Fruit fly (Drosophila melanogaster): ENCODE results near the gene pch2.

Gene pch2

DNA sequence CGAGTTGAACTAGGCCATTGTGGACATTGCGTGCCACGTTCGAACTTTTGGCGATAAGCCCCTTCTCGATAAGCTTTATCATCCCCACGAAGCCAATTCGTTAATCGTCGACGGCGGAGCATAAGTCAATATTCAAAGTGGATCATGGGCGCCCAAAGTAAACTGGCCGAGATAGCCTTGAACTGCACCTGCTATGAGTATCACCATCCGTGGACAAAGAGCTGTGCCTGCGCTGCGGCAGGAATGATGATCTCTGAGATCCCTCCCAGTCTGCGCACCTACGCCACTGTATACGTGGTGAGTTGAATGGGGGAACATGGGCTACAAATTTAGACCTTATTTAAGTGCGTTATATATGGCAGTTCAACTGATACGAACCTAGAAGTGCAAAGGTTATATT lies 37.3 kb downstream of the pch2 start (continued):
- TF ChIP-seq Ravus (GFP tag; IDR thresholded peaks at IDR 0.05) (no peak), Antp (GFP tag; optimal IDR thresholded peaks at IDR 0.05) (peak; percentile 41), gcm (GFP tag; optimal IDR thresholded peaks at IDR 0.05) (no peak), Chrac-16 (GFP tag; optimal IDR thresholded peaks at IDR 0.05) (no peak), fru (optimal IDR thresholded peaks at IDR 0.05) (no peak), vnd (GFP tag; IDR thresholded peaks at IDR 0.05; ENCODE audit: partially characterized antibody) (no peak), CG16815 (GFP tag; optimal IDR thresholded peaks at IDR 0.05) (no peak), eve (GFP tag; optimal IDR thresholded peaks at IDR 0.05) (no peak), CkIIα-i1 (GFP tag; IDR thresholded peaks at IDR 0.05) (no peak), NC2α (GFP tag; optimal IDR thresholded peaks at IDR 0.05) (no peak), CG17359 (tag; optimal IDR thresholded peaks at IDR 0.05) (peak; percentile 36), CG3726 (GFP tag; IDR thresholded peaks at IDR 0.05) (no peak), Ssrp (tag; optimal IDR thresholded peaks at IDR 0.05) (no peak), Rx (GFP tag; IDR thresholded peaks at IDR 0.05) (peak; percentile 35; the same call in 1 of the 2 replicates), Nf-YB (GFP tag; optimal IDR thresholded peaks at IDR 0.05) (no peak), Mad (GFP tag; optimal IDR thresholded peaks at IDR 0.05) (no peak), Pdp1 (GFP tag; optimal IDR thresholded peaks at IDR 0.05) (no peak), nmo (GFP tag; optimal IDR thresholded peaks at IDR 0.05) (no peak), CG15479 (GFP tag; optimal IDR thresholded peaks at IDR 0.05) (no peak), danr (GFP tag; IDR thresholded peaks at IDR 0.05) (peak; percentile 52; the same call in 1 of the 2 replicates), bowl (GFP tag; IDR thresholded peaks at IDR 0.05) (no peak), usp (GFP tag; optimal IDR thresholded peaks at IDR 0.05) (no peak), Dfd (GFP tag; optimal IDR thresholded peaks at IDR 0.05) (no peak), ab (GFP tag; optimal IDR thresholded peaks at IDR 0.05) (no peak), CG7271 (tag; optimal IDR thresholded peaks at IDR 0.05) (no peak), Mes4 (GFP tag; optimal IDR thresholded peaks at IDR 0.05) (no peak), caup (GFP tag; optimal IDR thresholded peaks at IDR 0.05; ENCODE audit: severe bottlenecking) (no peak), CG7786 (GFP tag; optimal IDR thresholded peaks at IDR 0.05) (peak; percentile 37), odd (GFP tag; optimal IDR thresholded peaks at IDR 0.05) (no peak), CHES-1-like (GFP tag; optimal IDR thresholded peaks at IDR 0.05) (no peak), H2.0 (GFP tag; IDR thresholded peaks at IDR 0.05) (no peak), Deaf1 (tag; optimal IDR thresholded peaks at IDR 0.05) (no peak), CG31388 (GFP tag; optimal IDR thresholded peaks at IDR 0.05) (no peak), Dp (GFP tag; optimal IDR thresholded peaks at IDR 0.05) (no peak), twi (tag; optimal IDR thresholded peaks at IDR 0.05) (no peak), CG30431 (GFP tag; optimal IDR thresholded peaks at IDR 0.05) (no peak), CG15073 (GFP tag; optimal IDR thresholded peaks at IDR 0.05) (no peak), CG32772 (GFP tag; IDR thresholded peaks at IDR 0.05) (peak; percentile 37; the same call in 1 of the 2 replicates), ssp (GFP tag; IDR thresholded peaks at IDR 0.05) (no peak), CG11456 (GFP tag; IDR thresholded peaks at IDR 0.05) (peak; percentile 48; the same call in 1 of the 3 replicates), CG42726 (GFP tag; IDR thresholded peaks at IDR 0.05; ENCODE audit: partially characterized antibody) (no peak), CG9215 (GFP tag; IDR thresholded peaks at IDR 0.05) (no peak), CG2116 (GFP tag; optimal IDR thresholded peaks at IDR 0.05) (no peak), Hmx (GFP tag; optimal IDR thresholded peaks at IDR 0.05) (no peak), ERR (GFP tag; optimal IDR thresholded peaks at IDR 0.05) (no peak), ara (GFP tag; IDR thresholded peaks at IDR 0.05) (no peak), dysf (GFP tag; IDR thresholded peaks at IDR 0.05) (peak; percentile 60), CG1792 (GFP tag; optimal IDR thresholded peaks at IDR 0.05) (no peak), sob (GFP tag; IDR thresholded peaks at IDR 0.05) (no peak), bab2 (GFP tag; optimal IDR thresholded peaks at IDR 0.05) (peak; percentile 13), CG2120 (GFP tag; optimal IDR thresholded peaks at IDR 0.05) (peak; percentile 77), Fer1 (GFP tag; optimal IDR thresholded peaks at IDR 0.05) (no peak), tgo (GFP tag; IDR thresholded peaks at IDR 0.05) (peak; percentile 18; the same call in 1 of the 3 replicates)

Data from whole organism, embryonic.